Fruit fly (Drosophila melanogaster): Measurements from ENCODE around the gene tkv.

Gene tkv

DNA sequence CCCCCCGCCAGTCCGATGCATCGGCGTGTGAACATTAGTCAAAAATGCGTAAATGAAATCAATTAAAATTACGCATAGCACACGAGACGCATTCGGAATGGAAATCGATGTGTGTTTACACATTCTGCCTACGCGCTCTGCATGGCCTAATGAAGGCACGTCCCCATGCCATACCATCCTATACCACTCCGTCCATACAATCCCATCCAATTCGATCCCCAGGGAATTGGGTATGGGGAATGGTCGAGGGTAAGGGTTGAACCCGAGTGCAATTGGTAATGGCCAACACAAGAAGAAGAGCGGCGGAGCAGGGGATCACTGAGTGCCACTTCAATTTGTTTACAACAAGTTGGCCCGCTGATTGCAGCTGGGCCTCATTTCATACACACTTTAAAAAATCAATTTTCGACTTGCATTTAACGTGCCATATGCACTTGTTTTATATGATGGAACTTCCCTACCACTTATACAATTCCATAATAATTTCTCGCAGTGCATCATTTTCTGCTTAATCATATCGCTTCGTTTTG lies 25.8 kb downstream of the tkv start (continued):
- TF ChIP-seq CG6813 (GFP tag; optimal IDR thresholded peaks at IDR 0.05) (no peak), Six4 (GFP tag; optimal IDR thresholded peaks at IDR 0.05) (peak; percentile 26), CG31224 (GFP tag; IDR thresholded peaks at IDR 0.05) (no peak), Gsc (GFP tag; IDR thresholded peaks at IDR 0.05) (no peak; the same call in 1 of the 2 replicates), Aef1 (GFP tag; IDR thresholded peaks at IDR 0.05) (no peak), zen (tag; optimal IDR thresholded peaks at IDR 0.05) (no peak), oc (tag; optimal IDR thresholded peaks at IDR 0.05) (peak; percentile 69), crp (GFP tag; optimal IDR thresholded peaks at IDR 0.05) (no peak), CG2712 (tag; optimal IDR thresholded peaks at IDR 0.05) (peak; percentile 70), sim (GFP tag; IDR thresholded peaks at IDR 0.05) (no peak), hbn (GFP tag; IDR thresholded peaks at IDR 0.05; ENCODE audit: partially characterized antibody) (no peak), gt (GFP tag; IDR thresholded peaks at IDR 0.05) (no peak), insv (GFP tag; optimal IDR thresholded peaks at IDR 0.05) (no peak), cas (GFP tag; IDR thresholded peaks at IDR 0.05) (no peak), eyg (GFP tag; optimal IDR thresholded peaks at IDR 0.05) (no peak), en (GFP tag; optimal IDR thresholded peaks at IDR 0.05) (peak; percentile 3), CG14965 (GFP tag; optimal IDR thresholded peaks at IDR 0.05; ENCODE audit: borderline replicate concordance) (no peak), CHES-1-like (GFP tag; optimal IDR thresholded peaks at IDR 0.05) (no peak), CG16813 (GFP tag; IDR thresholded peaks at IDR 0.05; ENCODE audit: partially characterized antibody) (no peak), ash1 (GFP tag; optimal IDR thresholded peaks at IDR 0.05) (no peak), CG12659 (GFP tag; optimal IDR thresholded peaks at IDR 0.05) (peak; percentile 6), CG13424 (tag; optimal IDR thresholded peaks at IDR 0.05) (peak; percentile 30), twi (tag; optimal IDR thresholded peaks at IDR 0.05) (peak; percentile 46), CG2875 (GFP tag; optimal IDR thresholded peaks at IDR 0.05) (peak; percentile 19), nau (GFP tag; optimal IDR thresholded peaks at IDR 0.05) (no peak), B-H2 (GFP tag; optimal IDR thresholded peaks at IDR 0.05) (no peak), CG6654 (GFP tag; optimal IDR thresholded peaks at IDR 0.05) (no peak), bowl (GFP tag; IDR thresholded peaks at IDR 0.05) (no peak), CG3281 (GFP tag; optimal IDR thresholded peaks at IDR 0.05) (no peak), CG2202 (tag; optimal IDR thresholded peaks at IDR 0.05) (peak; percentile 28), CG34376 (GFP tag; optimal IDR thresholded peaks at IDR 0.05) (no peak), crol (GFP tag; IDR thresholded peaks at IDR 0.05) (no peak), CG32772 (GFP tag; IDR thresholded peaks at IDR 0.05) (peak; percentile 38; the same call in 1 of the 2 replicates), CG6683 (GFP tag; optimal IDR thresholded peaks at IDR 0.05) (no peak), NfI (GFP tag; optimal IDR thresholded peaks at IDR 0.05) (no peak), D19A (tag; optimal IDR thresholded peaks at IDR 0.05) (peak; percentile 40), ara (GFP tag; IDR thresholded peaks at IDR 0.05) (peak; percentile 33; the same call in 1 of the 2 replicates), sqz (GFP tag; optimal IDR thresholded peaks at IDR 0.05) (no peak), CoRest (tag; optimal IDR thresholded peaks at IDR 0.05) (peak; percentile 23), CG31365 (tag; optimal IDR thresholded peaks at IDR 0.05) (no peak), CG3995 (GFP tag; optimal IDR thresholded peaks at IDR 0.05) (no peak), toy (GFP tag; IDR thresholded peaks at IDR 0.05) (no peak), CG7839 (tag; optimal IDR thresholded peaks at IDR 0.05) (peak; percentile 29), nmo (GFP tag; optimal IDR thresholded peaks at IDR 0.05) (peak; percentile 26), CG42726 (GFP tag; IDR thresholded peaks at IDR 0.05; ENCODE audit: partially characterized antibody) (no peak), CG12071 (GFP tag; optimal IDR thresholded peaks at IDR 0.05) (no peak), CG10979 (tag; optimal IDR thresholded peaks at IDR 0.05) (peak; percentile 74), BtbVII (GFP tag; optimal IDR thresholded peaks at IDR 0.05) (no peak), Lhr (GFP tag; optimal IDR thresholded peaks at IDR 0.05) (peak; percentile 31), Sox102F (GFP tag; optimal IDR thresholded peaks at IDR 0.05) (peak; percentile 54)
